Worm (Caenorhabditis elegans) whole organism, late embryonic: Measurements from ENCODE around the gene xtr-2.

Experiments
- C38D4.7 ChIP-seq: fragments of 200-800 bp; sonication (Bioruptor generic); optimal IDR thresholded peaks from 2 replicates; lab custom pipeline; 2018; ENCODE audit warnings: mild to moderate bottlenecking, missing genetic modification characterization, moderate library complexity, missing compliant biosample characterization
- F13H6.1 ChIP-seq: sonication (generic microtip); optimal IDR thresholded peaks from 2 replicates; lab custom pipeline; 2016; ENCODE audit warnings: missing genetic modification characterization, missing compliant biosample characterization
- K09A11.1 ChIP-seq: sonication (generic microtip); optimal IDR thresholded peaks from 2 replicates; lab custom pipeline; 2017; ENCODE audit warnings: antibody characterized with exemption, mild to moderate bottlenecking, missing genetic modification characterization, missing compliant biosample characterization; ENCODE audit not compliant: insufficient read depth
- Y22D7AL.16 ChIP-seq: sonication (generic microtip); optimal IDR thresholded peaks from 2 replicates; lab custom pipeline; 2016; ENCODE audit warnings: missing genetic modification characterization, missing compliant biosample characterization
- ahr-1 ChIP-seq: sonication (generic microtip); optimal IDR thresholded peaks from 2 replicates; lab custom pipeline; 2016; ENCODE audit warnings: missing genetic modification characterization, missing compliant biosample characterization
- ama-1 ChIP-seq: fragments of 150-350 bp; optimal IDR thresholded peaks from 2 replicates; lab custom pipeline; 2014
- ceh-14 ChIP-seq: sonication (generic microtip); optimal IDR thresholded peaks from 2 replicates; lab custom pipeline; 2016; ENCODE audit warnings: missing genotype, missing genetic modification characterization, missing compliant biosample characterization
- ceh-19 ChIP-seq: fragments of 200-800 bp; sonication (Bioruptor generic); optimal IDR thresholded peaks from 2 replicates; lab custom pipeline; 2018; ENCODE audit warnings: mild to moderate bottlenecking, missing genetic modification characterization, missing compliant biosample characterization
- ceh-2 ChIP-seq: sonication (generic microtip); optimal IDR thresholded peaks from 2 replicates; lab custom pipeline; 2016; ENCODE audit warnings: missing genotype, missing genetic modification characterization, missing compliant biosample characterization
- ceh-30 ChIP-seq: fragments of 150-350 bp; optimal IDR thresholded peaks from 2 replicates; lab custom pipeline; 2014; ENCODE audit warnings: missing biosample characterization, missing genetic modification characterization
- ceh-31 ChIP-seq: sonication (generic microtip); optimal IDR thresholded peaks from 2 replicates; lab custom pipeline; 2016; ENCODE audit warnings: missing genetic modification characterization, missing compliant biosample characterization
- ceh-34 ChIP-seq: sonication (generic microtip); optimal IDR thresholded peaks from 2 replicates; lab custom pipeline; 2016; ENCODE audit warnings: mild to moderate bottlenecking, missing genetic modification characterization, missing compliant biosample characterization
- ceh-45 ChIP-seq: fragments of 200-800 bp; sonication (Bioruptor generic); IDR thresholded peaks from 2 replicates; pipeline ENCODE4 v1.3.6; 2022; ENCODE audit warnings: missing genetic modification reagents, missing genetic modification characterization, missing compliant biosample characterization
- ceh-48 ChIP-seq: sonication (generic microtip); optimal IDR thresholded peaks from 2 replicates; lab custom pipeline; 2016; ENCODE audit warnings: missing genetic modification characterization, inconsistent platforms, missing compliant biosample characterization
- che-1 ChIP-seq: sonication (generic microtip); optimal IDR thresholded peaks from 2 replicates; lab custom pipeline; 2016; ENCODE audit warnings: mild to moderate bottlenecking, missing genetic modification characterization, missing compliant biosample characterization
- dmd-4 ChIP-seq: sonication (generic microtip); optimal IDR thresholded peaks from 2 replicates; lab custom pipeline; 2016; ENCODE audit warnings: borderline replicate concordance, missing genetic modification characterization, missing compliant biosample characterization
- dve-1 ChIP-seq: sonication (generic microtip); optimal IDR thresholded peaks from 2 replicates; lab custom pipeline; 2017; ENCODE audit warnings: antibody characterized with exemption, mild to moderate bottlenecking, missing genetic modification characterization, missing compliant biosample characterization
- elt-2 ChIP-seq: sonication (generic microtip); optimal IDR thresholded peaks from 2 replicates; lab custom pipeline; 2016; ENCODE audit warnings: missing genetic modification reagents, missing genetic modification characterization, missing compliant biosample characterization
- elt-4 ChIP-seq: sonication (generic microtip); optimal IDR thresholded peaks from 2 replicates; lab custom pipeline; 2016; ENCODE audit warnings: missing genetic modification characterization, missing compliant biosample characterization
- ets-4 ChIP-seq: sonication (generic microtip); optimal IDR thresholded peaks from 2 replicates; lab custom pipeline; 2016; ENCODE audit warnings: missing genetic modification characterization, missing compliant biosample characterization
- eyg-1 ChIP-seq: sonication (generic microtip); optimal IDR thresholded peaks from 2 replicates; lab custom pipeline; 2016; ENCODE audit warnings: missing genotype, missing genetic modification characterization, missing compliant biosample characterization
- fax-1 ChIP-seq: sonication (generic microtip); optimal IDR thresholded peaks from 2 replicates; lab custom pipeline; 2016; ENCODE audit warnings: missing genotype, missing genetic modification characterization, missing compliant biosample characterization
- fkh-6 ChIP-seq: sonication (generic microtip); optimal IDR thresholded peaks from 2 replicates; lab custom pipeline; 2016; ENCODE audit warnings: missing genetic modification characterization, missing compliant biosample characterization
- gmeb-2 ChIP-seq: sonication (generic microtip); optimal IDR thresholded peaks from 2 replicates; lab custom pipeline; 2016; ENCODE audit warnings: missing genetic modification characterization, inconsistent platforms, missing compliant biosample characterization
- hlh-13 ChIP-seq: fragments of 200-800 bp; sonication (Bioruptor generic); optimal IDR thresholded peaks from 2 replicates; lab custom pipeline; 2018; ENCODE audit warnings: mild to moderate bottlenecking, missing genetic modification characterization, missing compliant biosample characterization
- hlh-30 ChIP-seq: sonication (generic microtip); optimal IDR thresholded peaks from 2 replicates; lab custom pipeline; 2017; ENCODE audit warnings: antibody characterized with exemption, missing genetic modification characterization, missing compliant biosample characterization; ENCODE audit not compliant: insufficient read depth
- lim-6 ChIP-seq: sonication (generic microtip); optimal IDR thresholded peaks from 2 replicates; lab custom pipeline; 2016; ENCODE audit warnings: missing genetic modification characterization, missing compliant biosample characterization
- lin-11 ChIP-seq: fragments of 200-800 bp; sonication (Bioruptor generic); optimal IDR thresholded peaks from 2 replicates; lab custom pipeline; 2018; ENCODE audit warnings: mild to moderate bottlenecking, missing genetic modification characterization, missing compliant biosample characterization
- madf-2 ChIP-seq: sonication (generic microtip); optimal IDR thresholded peaks from 2 replicates; lab custom pipeline; 2017; ENCODE audit warnings: missing genetic modification characterization, missing compliant biosample characterization
- mec-3 ChIP-seq: sonication (generic microtip); optimal IDR thresholded peaks from 2 replicates; lab custom pipeline; 2016; ENCODE audit warnings: borderline replicate concordance, missing genetic modification characterization, missing compliant biosample characterization
- pat-9 ChIP-seq: fragments of 200-800 bp; sonication (Bioruptor generic); optimal IDR thresholded peaks from 2 replicates; lab custom pipeline; 2018; ENCODE audit warnings: mild to moderate bottlenecking, missing genetic modification characterization, moderate library complexity, missing compliant biosample characterization
- pha-2 ChIP-seq: sonication (generic microtip); optimal IDR thresholded peaks from 2 replicates; lab custom pipeline; 2017; ENCODE audit warnings: mild to moderate bottlenecking, missing genetic modification characterization, missing compliant biosample characterization
- pqm-1 ChIP-seq: sonication (generic microtip); optimal IDR thresholded peaks from 2 replicates; lab custom pipeline; 2016; ENCODE audit warnings: missing genetic modification characterization, missing compliant biosample characterization
- pros-1 ChIP-seq: fragments of 150-350 bp; optimal IDR thresholded peaks from 2 replicates; lab custom pipeline; 2014; ENCODE audit warnings: missing biosample characterization, missing genetic modification reagents, missing genetic modification characterization
- sox-4 ChIP-seq: sonication (generic microtip); optimal IDR thresholded peaks from 2 replicates; lab custom pipeline; 2017; ENCODE audit warnings: mild to moderate bottlenecking, missing genetic modification characterization, inconsistent platforms, missing compliant biosample characterization
- syd-9 ChIP-seq: sonication (generic microtip); optimal IDR thresholded peaks from 2 replicates; lab custom pipeline; 2016; ENCODE audit warnings: mild to moderate bottlenecking, missing genetic modification characterization, moderate library complexity, missing compliant biosample characterization
- tbx-2 ChIP-seq: sonication (generic microtip); optimal IDR thresholded peaks from 2 replicates; lab custom pipeline; 2016; ENCODE audit warnings: missing genetic modification characterization, missing compliant biosample characterization
- tbx-7 ChIP-seq: sonication (generic microtip); optimal IDR thresholded peaks from 2 replicates; lab custom pipeline; 2016; ENCODE audit warnings: missing genotype, missing genetic modification characterization, missing compliant biosample characterization
- unc-55 ChIP-seq: sonication (generic microtip); optimal IDR thresholded peaks from 2 replicates; lab custom pipeline; 2017; ENCODE audit warnings: missing biosample characterization, missing genetic modification reagents, missing genetic modification characterization
- zip-5 ChIP-seq: sonication (generic microtip); optimal IDR thresholded peaks from 2 replicates; lab custom pipeline; 2016; ENCODE audit warnings: missing genetic modification characterization, missing compliant biosample characterization
- ztf-16 ChIP-seq: sonication (generic microtip); optimal IDR thresholded peaks from 2 replicates; lab custom pipeline; 2017; ENCODE audit warnings: missing genetic modification characterization, missing compliant biosample characterization

Gene xtr-2

DNA sequence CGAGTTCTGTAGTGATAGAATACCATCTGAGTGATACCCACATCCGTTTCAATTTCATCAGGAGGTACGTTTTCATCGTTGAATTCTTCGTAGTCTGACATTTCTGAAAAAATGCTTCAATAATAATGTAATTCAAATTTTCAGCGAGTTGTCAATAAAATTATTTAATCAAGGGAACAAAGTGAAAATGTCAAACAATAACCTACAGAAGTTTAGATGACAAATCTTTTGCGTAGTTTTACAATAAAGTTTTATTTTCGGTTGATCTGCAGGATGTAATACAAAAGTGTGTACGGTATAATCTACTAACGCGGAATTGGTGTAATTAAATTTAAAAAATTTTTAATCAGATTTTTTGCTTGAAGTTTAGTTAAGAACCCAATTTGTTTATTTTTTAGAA lies 27.1 kb upstream of the xtr-2 start, which contains the start of gene C04B4.5:
TSS of gene C04B4.5 (minus strand) at position 101 of the 400 bp plus-strand sequence.
- TF ChIP-seq tbx-7: no peak
- no peak for TF ChIP-seq sox-4
- TF ChIP-seq dve-1 (tag; lab: Kevin White, UChicago): no peak
- no peak for TF ChIP-seq fax-1 (tag; lab: Kevin White, UChicago)
- TF ChIP-seq madf-2 (tag; lab: Kevin White, UChicago): no peak
- TF ChIP-seq fkh-6 (tag; lab: Kevin White, UChicago): no peak
- TF ChIP-seq ceh-30: no peak
- TF ChIP-seq che-1 (tag; lab: Kevin White, UChicago): no peak
- no peak for TF ChIP-seq tbx-2
- TF ChIP-seq dmd-4: no peak
- TF ChIP-seq Y22D7AL.16 (tag; lab: Kevin White, UChicago): no peak
- TF ChIP-seq ama-1: no peak
- no peak for TF ChIP-seq eyg-1 (tag; lab: Kevin White, UChicago)
- TF ChIP-seq ets-4 (tag; lab: Kevin White, UChicago): no peak
- no peak for TF ChIP-seq unc-55 (GFP tag; lab: Kevin White, UChicago)
- TF ChIP-seq F13H6.1 (tag; lab: Kevin White, UChicago): no peak

ce11 chrX:12290539-12290938 lies 24.8 kb upstream of the xtr-2 start, which contains the start of gene C04B4.4:
TSS of gene C04B4.4 (plus strand) at chrX:12290839.
- TF ChIP-seq lin-11 (tag; lab: Kevin White, UChicago) (no peak), dve-1 (tag; lab: Kevin White, UChicago) (no peak), mec-3 (no peak), zip-5 (tag; lab: Kevin White, UChicago) (no peak), ceh-2 (tag; lab: Kevin White, UChicago) (no peak), elt-2 (tag; lab: Kevin White, UChicago) (no peak), C38D4.7 (GFP tag; lab: Kevin White, UChicago) (no peak), K09A11.1 (tag; lab: Kevin White, UChicago) (no peak), ztf-16 (tag; lab: Kevin White, UChicago) (no peak), pha-2 (tag; lab: Kevin White, UChicago) (no peak), hlh-30 (tag; lab: Kevin White, UChicago) (no peak), ceh-19 (GFP tag; lab: Kevin White, UChicago) (no peak), ceh-31 (no peak), pros-1 (tag; lab: Kevin White, UChicago) (no peak)

DNA sequence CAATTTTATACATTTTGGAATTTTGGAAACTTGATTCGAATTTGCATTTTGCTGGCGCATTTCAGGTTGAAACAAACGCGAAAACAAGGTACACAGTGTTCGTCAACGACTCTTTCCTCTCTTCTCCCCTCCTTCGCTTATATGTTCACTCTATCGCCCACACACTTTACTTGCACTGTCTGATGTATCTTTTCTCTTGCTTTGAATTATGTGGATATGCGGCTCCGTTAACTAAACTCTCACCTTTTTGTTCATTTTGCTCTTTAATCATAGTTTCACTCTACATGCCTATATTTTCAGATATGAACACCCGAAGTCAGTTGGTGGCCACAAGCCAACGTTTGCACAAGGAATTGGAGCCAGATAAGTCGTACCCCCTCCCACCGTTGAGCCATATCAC lies 21.1 kb upstream of the xtr-2 start, which contains the start of gene W06D11.1:
TSS of gene W06D11.1 (plus strand) at position 301 of the 400 bp plus-strand sequence.
- no peak for TF ChIP-seq ceh-19 (GFP tag; lab: Kevin White, UChicago)
- TF ChIP-seq ceh-34 (tag; lab: Kevin White, UChicago): no peak
- no peak for TF ChIP-seq ceh-48
- no peak for TF ChIP-seq pqm-1
- TF ChIP-seq syd-9 (tag; lab: Kevin White, UChicago): no peak
- TF ChIP-seq K09A11.1 (tag; lab: Kevin White, UChicago): no peak
- TF ChIP-seq hlh-13 (GFP tag; lab: Kevin White, UChicago): no peak
- no peak for TF ChIP-seq ceh-14 (tag; lab: Kevin White, UChicago)
- TF ChIP-seq mec-3: no peak
- TF ChIP-seq hlh-30 (tag; lab: Kevin White, UChicago): no peak
- TF ChIP-seq fkh-6 (tag; lab: Kevin White, UChicago): no peak
- no peak for TF ChIP-seq ceh-45
- TF ChIP-seq gmeb-2: no peak
- no peak for TF ChIP-seq ahr-1
- no peak for TF ChIP-seq fax-1 (tag; lab: Kevin White, UChicago)

DNA sequence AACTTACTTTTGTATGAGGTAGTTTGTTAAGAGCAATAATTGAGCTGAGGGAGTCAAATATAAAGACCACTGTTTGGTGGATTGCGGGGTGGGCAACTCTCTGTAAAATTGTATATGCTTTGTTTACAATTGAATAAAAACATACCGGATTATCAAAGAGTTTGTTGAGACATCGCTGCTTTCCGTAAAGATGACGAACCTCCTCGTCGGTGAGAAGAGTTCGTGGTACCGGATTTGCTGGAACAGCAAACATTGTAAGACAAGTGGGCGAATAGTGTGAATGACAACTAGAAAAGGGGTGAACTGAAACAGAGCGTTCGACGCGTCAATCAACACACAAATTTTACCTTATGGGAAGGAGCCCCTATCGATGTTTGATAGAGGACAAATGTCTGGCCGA lies 19.0 kb upstream of the xtr-2 start, which contains the start of gene W06D11.2:
TSS of gene W06D11.2 (minus strand) at position 339 of the 400 bp plus-strand sequence.
- TF ChIP-seq syd-9 (tag; lab: Kevin White, UChicago) (no peak), lim-6 (tag; lab: Kevin White, UChicago) (no peak), elt-4 (tag; lab: Kevin White, UChicago) (no peak), pros-1 (tag; lab: Kevin White, UChicago) (no peak), pat-9 (tag; lab: Kevin White, UChicago) (no peak)
